Fruit fly (Drosophila melanogaster): ENCODE results near the gene CG7556.

- no peak for TF ChIP-seq psq (optimal IDR thresholded peaks at IDR 0.05)
- no peak for TF ChIP-seq ttk (optimal IDR thresholded peaks at IDR 0.05)
- TF ChIP-seq h (optimal IDR thresholded peaks at IDR 0.05) = no peak
- TF ChIP-seq Myc (optimal IDR thresholded peaks at IDR 0.05) = no peak
- TF ChIP-seq insv (optimal IDR thresholded peaks at IDR 0.05) = no peak
Observed at dm6 chrX:19215215-19215614, 35.6 kb upstream of the CG7556 start, which contains the start of gene Muc18B.

Data from Kc167 (cell line).